Fruit fly (Drosophila melanogaster) whole organism, embryonic: ENCODE data around the gene Grip91.

Source experiments
- Drgx ChIP-seq: fragments of 200-800 bp; sonication (Bioruptor generic); IDR thresholded peaks from 2 replicates; pipeline ENCODE4 v1.3.6; 2022; ENCODE audit warnings: missing biosample characterization, missing genetic modification characterization
- ato ChIP-seq: fragments of 200-800 bp; sonication (Bioruptor generic); IDR thresholded peaks from 2 replicates; pipeline ENCODE4 v1.3.6; 2022; ENCODE audit warnings: missing biosample characterization, missing genetic modification characterization; ENCODE audit not compliant: partially characterized antibody
- croc ChIP-seq: fragments of 200-800 bp; sonication (Bioruptor generic); conservative IDR thresholded peaks from 3 replicates; pipeline ENCODE4 v1.3.6; 2022; ENCODE audit warnings: missing biosample characterization, missing genetic modification characterization
- gcm2 ChIP-seq: fragments of 200-800 bp; sonication (Bioruptor generic); optimal IDR thresholded peaks from 2 replicates; lab custom pipeline; 2016; ENCODE audit warnings: missing biosample characterization, missing genetic modification characterization
- gsb ChIP-seq: fragments of 200-800 bp; sonication (Bioruptor generic); IDR thresholded peaks from 2 replicates; pipeline ENCODE4 v1.3.6; 2022; ENCODE audit warnings: missing biosample characterization, missing genetic modification characterization
- sens ChIP-seq: fragments of 200-800 bp; sonication (Bioruptor generic); peaks from one replicate; lab custom pipeline; 2016; ENCODE audit warnings: missing biosample characterization, missing genetic modification characterization

The Grip91 gene

dm6 chrX:13698717-13699427, 45.6 kb downstream of the Grip91 start (continued):
- TF ChIP-seq Drgx = peak; percentile 65
- TF ChIP-seq ato (GFP tag; lab: Robert Waterston, UW) = no peak
- no peak for TF ChIP-seq gsb (GFP tag; lab: Robert Waterston, UW)
- no peak for TF ChIP-seq gcm2

dm6 chrX:13691992-13692391, 52.5 kb downstream of the Grip91 start, which contains the start of gene Nna1:
TSS of gene Nna1 (plus strand) at chrX:13692292.
- TF ChIP-seq sens (GFP tag; lab: Kevin White, UChicago) (peak; percentile 60), croc (GFP tag; lab: Robert Waterston, UW) (no peak)
